Worm (Caenorhabditis elegans): ENCODE data around the gene ugt-37.

ce11 chrV:7130974-7131373 lies 14.1 kb downstream of the ugt-37 start, which contains the start of gene srx-36:
- TF ChIP-seq lin-13 (GFP tag; optimal IDR thresholded peaks at IDR 0.05), result no peak
- TF ChIP-seq snpc-4 (tag; optimal IDR thresholded peaks at IDR 0.05), result no peak
- no peak for TF ChIP-seq R02D3.7 (tag; optimal IDR thresholded peaks at IDR 0.05)
- TF ChIP-seq nhr-76 (tag; optimal IDR thresholded peaks at IDR 0.05), result no peak
- no peak for TF ChIP-seq zag-1 (tag; optimal IDR thresholded peaks at IDR 0.05)

All from whole organism, L4 larva.